Worm (Caenorhabditis elegans): ENCODE results near the gene F58F9.1.

Gene F58F9.1

ce11 chrIV:6279392-6279791 lies 29.8 kb downstream of the F58F9.1 start, which contains the start of gene sams-5:
Gene sams-5 (minus strand): TSS chrIV:6279522.
- TF ChIP-seq him-1 (tag; optimal IDR thresholded peaks at IDR 0.05) (no peak), dao-5 (tag; optimal IDR thresholded peaks at IDR 0.05) (no peak), W03F9.2 (tag; optimal IDR thresholded peaks at IDR 0.05) (no peak)

- no peak for TF ChIP-seq dao-5 (tag; optimal IDR thresholded peaks at IDR 0.05)
- TF ChIP-seq him-1 (tag; optimal IDR thresholded peaks at IDR 0.05) = no peak
- TF ChIP-seq W03F9.2 (tag; optimal IDR thresholded peaks at IDR 0.05) = no peak
These were observed 32.5 kb downstream of the F58F9.1 start, which contains the start of gene srv-32 for ce11 chrIV:6282143-6282542. Gene srv-32 (minus strand): TSS chrIV:6282243.

DNA sequence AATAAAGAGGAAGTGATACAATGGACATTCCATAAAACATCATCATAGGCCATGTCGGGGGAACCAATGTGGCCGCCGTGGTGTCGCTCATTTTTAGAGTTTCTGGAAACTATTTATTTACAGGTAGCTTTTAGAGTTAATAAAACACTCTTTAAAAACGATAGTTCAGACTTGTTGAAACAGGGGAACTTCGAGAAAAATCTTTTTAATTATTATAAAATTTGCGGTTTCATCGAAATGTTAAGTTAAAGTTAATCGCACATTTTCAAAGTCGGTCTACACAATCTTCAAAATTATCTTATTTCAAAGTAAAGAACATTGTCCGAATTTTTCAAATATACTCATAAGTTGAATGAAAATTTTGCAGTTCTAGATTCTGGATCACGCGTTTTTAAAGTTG lies 34.6 kb downstream of the F58F9.1 start, which contains the start of gene ops-1:
Gene ops-1, minus strand, starts transcription at position 101 of the 400 bp plus-strand sequence.
- TF ChIP-seq W03F9.2 (tag; optimal IDR thresholded peaks at IDR 0.05) (no peak), him-1 (tag; optimal IDR thresholded peaks at IDR 0.05) (no peak), dao-5 (tag; optimal IDR thresholded peaks at IDR 0.05) (no peak)

DNA sequence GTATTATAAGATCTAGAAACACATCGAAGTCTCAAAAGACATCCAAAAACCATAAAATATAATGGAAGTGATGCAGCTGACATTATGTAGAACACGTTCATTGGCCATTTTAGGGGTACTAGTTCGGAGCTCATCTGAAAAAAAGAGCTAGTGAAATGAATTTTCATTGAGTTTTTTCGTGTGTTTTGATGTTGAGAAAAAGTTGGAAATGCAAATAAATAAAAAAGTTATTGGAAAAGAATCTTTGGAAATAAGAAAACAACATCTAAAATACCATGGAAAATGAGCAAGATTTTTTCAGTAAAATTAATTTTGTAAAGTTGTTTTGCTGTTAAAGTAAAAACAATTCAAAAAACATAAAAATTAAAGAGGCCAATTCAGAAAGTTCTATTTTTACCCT lies 41.1 kb downstream of the F58F9.1 start, which contains the start of gene srv-24:
Gene srv-24, minus strand, starts transcription at position 101 of the 400 bp plus-strand sequence.
- TF ChIP-seq him-1 (tag; optimal IDR thresholded peaks at IDR 0.05) = no peak
- no peak for TF ChIP-seq dao-5 (tag; optimal IDR thresholded peaks at IDR 0.05)
- no peak for TF ChIP-seq W03F9.2 (tag; optimal IDR thresholded peaks at IDR 0.05)

- TF ChIP-seq him-1 (tag; optimal IDR thresholded peaks at IDR 0.05) (no peak), dao-5 (tag; optimal IDR thresholded peaks at IDR 0.05) (no peak), W03F9.2 (tag; optimal IDR thresholded peaks at IDR 0.05) (no peak)
These were observed 44.4 kb downstream of the F58F9.1 start, which contains the start of gene hil-2 for ce11 chrIV:6294081-6294480. Gene hil-2 (plus strand): TSS chrIV:6294240.

DNA sequence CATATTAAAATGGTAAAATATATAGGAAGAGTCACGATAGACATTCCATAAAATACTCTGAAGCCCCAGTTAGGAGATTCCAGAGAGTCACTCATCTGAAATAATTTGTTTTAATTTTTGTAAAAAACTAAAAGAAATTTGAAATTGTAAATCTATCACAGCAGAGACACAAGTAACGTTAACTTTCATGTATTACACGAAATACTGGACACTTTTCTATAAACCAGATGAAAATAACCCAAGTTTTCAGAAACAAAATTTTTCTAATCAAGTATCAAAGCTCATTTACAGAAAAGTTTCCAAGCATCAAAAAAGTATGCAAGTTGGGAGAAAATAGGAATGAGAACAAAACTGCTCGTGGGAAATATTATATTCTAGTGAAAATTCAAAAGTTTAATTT lies 48.6 kb downstream of the F58F9.1 start, which contains the start of gene srv-27:
Gene srv-27, minus strand, starts transcription at position 101 of the 400 bp plus-strand sequence.
- TF ChIP-seq W03F9.2 (tag; optimal IDR thresholded peaks at IDR 0.05) (no peak), dao-5 (tag; optimal IDR thresholded peaks at IDR 0.05) (no peak), him-1 (tag; optimal IDR thresholded peaks at IDR 0.05) (no peak)

DNA sequence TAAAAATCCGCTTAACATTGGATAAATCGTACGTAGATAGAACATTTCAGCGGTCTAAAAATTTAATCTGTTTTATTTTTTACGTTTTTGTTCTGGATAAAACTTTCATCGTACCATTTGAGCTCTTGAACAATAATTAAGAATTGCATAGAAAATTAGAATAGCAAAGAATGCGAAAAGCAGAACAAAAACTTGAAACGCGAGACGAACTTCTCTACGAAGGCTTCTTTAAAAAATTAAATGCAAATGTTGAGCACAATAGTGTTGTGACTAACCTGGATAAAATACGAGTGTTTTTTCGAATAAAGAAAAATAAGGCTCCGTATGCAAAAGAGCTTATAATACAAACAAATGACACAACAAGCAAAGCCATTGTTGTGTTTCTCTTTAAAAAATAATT lies 49.9 kb downstream of the F58F9.1 start:
- TF ChIP-seq him-1 (tag; optimal IDR thresholded peaks at IDR 0.05) (no peak), W03F9.2 (tag; optimal IDR thresholded peaks at IDR 0.05) (no peak), dao-5 (tag; optimal IDR thresholded peaks at IDR 0.05) (no peak)

ce11 chrIV:6301764-6302163 lies 52.1 kb downstream of the F58F9.1 start, which contains the start of gene srv-26:
Gene srv-26 (minus strand): TSS chrIV:6301864.
- TF ChIP-seq him-1 (tag; optimal IDR thresholded peaks at IDR 0.05) = no peak
- TF ChIP-seq dao-5 (tag; optimal IDR thresholded peaks at IDR 0.05) = no peak
- TF ChIP-seq W03F9.2 (tag; optimal IDR thresholded peaks at IDR 0.05) = no peak

DNA sequence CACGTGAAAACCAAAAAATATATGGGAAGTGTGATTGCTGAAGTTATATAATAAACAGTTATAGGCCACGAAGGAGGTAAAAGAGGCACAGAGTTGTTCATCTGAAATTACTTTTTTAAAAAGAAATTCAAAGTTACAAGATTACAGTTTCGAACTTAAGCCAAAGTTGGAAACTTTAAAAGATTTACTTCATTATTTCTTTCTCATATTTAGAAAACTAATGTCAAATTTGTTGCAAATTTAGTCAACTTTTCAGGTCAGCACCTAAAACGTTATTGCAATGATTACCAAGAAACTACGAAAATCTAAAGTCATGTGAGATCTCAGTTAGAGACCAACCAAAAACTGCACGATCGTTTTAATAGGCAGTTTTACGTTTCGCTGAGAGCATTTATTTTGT lies 54.0 kb downstream of the F58F9.1 start, which contains the start of gene srv-25:
Gene srv-25, minus strand, starts transcription at position 101 of the 400 bp plus-strand sequence.
- TF ChIP-seq him-1 (tag; optimal IDR thresholded peaks at IDR 0.05) (no peak), W03F9.2 (tag; optimal IDR thresholded peaks at IDR 0.05) (no peak), dao-5 (tag; optimal IDR thresholded peaks at IDR 0.05) (no peak)
